Fruit fly (Drosophila melanogaster) whole organism, embryonic: ENCODE data around the gene Prx2.

Source experiments
- ATbp ChIP-seq: fragments of 200-800 bp; sonication (Bioruptor generic); optimal IDR thresholded peaks from 2 replicates; lab custom pipeline; 2017; ENCODE audit warnings: missing biosample characterization, mild to moderate bottlenecking, missing genetic modification characterization, missing genetic modification reagents
- Adf1 ChIP-seq: fragments of 200-800 bp; sonication (Bioruptor generic); IDR thresholded peaks from 2 replicates; pipeline ENCODE4 v1.3.6; 2022; ENCODE audit warnings: missing biosample characterization, missing genetic modification characterization
- CG10267 ChIP-seq: fragments of 200-800 bp; sonication (Bioruptor generic); optimal IDR thresholded peaks from 2 replicates; lab custom pipeline; 2018; ENCODE audit warnings: missing biosample characterization, mild to moderate bottlenecking, missing genetic modification characterization, moderate library complexity
- CG10979 ChIP-seq: fragments of 200-800 bp; sonication (Bioruptor generic); optimal IDR thresholded peaks from 2 replicates; lab custom pipeline; 2018; ENCODE audit warnings: missing biosample characterization, mild to moderate bottlenecking, missing genetic modification characterization, moderate library complexity
- CG11560 ChIP-seq: fragments of 200-800 bp; sonication (Bioruptor generic); IDR thresholded peaks from 3 replicates; pipeline ENCODE4 v1.3.6; 2022; ENCODE audit warnings: missing biosample characterization, missing genetic modification characterization
- CG11696 ChIP-seq: fragments of 200-800 bp; sonication (Bioruptor generic); IDR thresholded peaks from 2 replicates; pipeline ENCODE4 v1.3.6; 2022; ENCODE audit warnings: missing biosample characterization, missing genetic modification characterization
- CG13424 ChIP-seq: fragments of 200-800 bp; sonication (Bioruptor generic); optimal IDR thresholded peaks from 2 replicates; lab custom pipeline; 2019; ENCODE audit warnings: missing biosample characterization, mild to moderate bottlenecking, missing genetic modification characterization, moderate library complexity
- CG13624 ChIP-seq: fragments of 200-800 bp; sonication (Bioruptor generic); optimal IDR thresholded peaks from 2 replicates; lab custom pipeline; 2016; ENCODE audit warnings: missing biosample characterization, missing genetic modification characterization
- CG1602 ChIP-seq: fragments of 200-800 bp; sonication (Bioruptor generic); optimal IDR thresholded peaks from 3 replicates; lab custom pipeline; 2016; ENCODE audit warnings: missing biosample characterization, missing genetic modification characterization
- CG1603 ChIP-seq: fragments of 200-800 bp; sonication (Bioruptor generic); optimal IDR thresholded peaks from 2 replicates; lab custom pipeline; 2019; ENCODE audit warnings: missing biosample characterization, mild to moderate bottlenecking, missing genetic modification characterization, moderate library complexity
- CG17328 ChIP-seq: fragments of 200-800 bp; sonication (Bioruptor generic); IDR thresholded peaks from 2 replicates; pipeline ENCODE4 v1.3.6; 2022; ENCODE audit warnings: missing biosample characterization, missing genetic modification characterization
- CG32767 ChIP-seq: fragments of 200-800 bp; sonication (Bioruptor generic); IDR thresholded peaks from 2 replicates; pipeline ENCODE4 v1.3.6; 2022; ENCODE audit warnings: missing biosample characterization, missing genetic modification characterization
- CG3407 ChIP-seq: fragments of 200-800 bp; sonication (Bioruptor generic); optimal IDR thresholded peaks from 2 replicates; lab custom pipeline; 2018; ENCODE audit warnings: missing biosample characterization, mild to moderate bottlenecking, missing genetic modification characterization
- CG4707 ChIP-seq: fragments of 200-800 bp; sonication (Bioruptor generic); optimal IDR thresholded peaks from 2 replicates; lab custom pipeline; 2018; ENCODE audit warnings: missing biosample characterization, mild to moderate bottlenecking, missing genetic modification characterization, moderate library complexity
- CG4730 ChIP-seq: fragments of 200-800 bp; sonication (Bioruptor generic); IDR thresholded peaks from 2 replicates; pipeline ENCODE4 v1.3.6; 2022; ENCODE audit warnings: missing biosample characterization, missing genetic modification characterization
- CG5180 ChIP-seq: fragments of 200-800 bp; sonication (Bioruptor generic); optimal IDR thresholded peaks from 3 replicates; lab custom pipeline; 2017; ENCODE audit warnings: missing biosample characterization, missing genetic modification characterization, mild to moderate bottlenecking, moderate library complexity, missing genetic modification reagents
- CG6765 ChIP-seq: fragments of 200-800 bp; sonication (Bioruptor generic); optimal IDR thresholded peaks from 3 replicates; lab custom pipeline; 2017; ENCODE audit warnings: missing biosample characterization, mild to moderate bottlenecking, missing genetic modification characterization
- CG7963 ChIP-seq: fragments of 200-800 bp; sonication (Bioruptor generic); IDR thresholded peaks from 3 replicates; pipeline ENCODE4 v1.3.6; 2022; ENCODE audit warnings: missing biosample characterization, missing genetic modification characterization; ENCODE audit not compliant: partially characterized antibody
- CG9215 ChIP-seq: fragments of 200-800 bp; sonication (Bioruptor generic); IDR thresholded peaks from 2 replicates; pipeline ENCODE4 v1.3.6; 2022; ENCODE audit warnings: missing biosample characterization, missing genetic modification characterization
- CG9797 ChIP-seq: fragments of 200-800 bp; sonication (Bioruptor generic); optimal IDR thresholded peaks from 3 replicates; lab custom pipeline; 2018; ENCODE audit warnings: missing biosample characterization, mild to moderate bottlenecking, missing genetic modification characterization
- Chrac-16 ChIP-seq: fragments of 200-800 bp; sonication (Bioruptor generic); optimal IDR thresholded peaks from 3 replicates; lab custom pipeline; 2016; ENCODE audit warnings: missing biosample characterization, missing genetic modification characterization
- D ChIP-seq, 2 experiments: fragments of 200-800 bp in 1 of 2; fragments of >200 bp in 1 of 2; sonication (Bioruptor generic) in 1 of 2; optimal IDR thresholded peaks; 2 replicates in 1 of 2; 3 replicates in 1 of 2; lab custom pipeline; 2017; ENCODE audit warnings: mild to moderate bottlenecking in 1 of 2, missing biosample characterization in 1 of 2, missing genetic modification characterization in 1 of 2, missing genetic modification reagents in 1 of 2
- Ets65A ChIP-seq: fragments of 200-800 bp; sonication (Bioruptor generic); peaks from one replicate; lab custom pipeline; 2016; ENCODE audit warnings: missing biosample characterization, missing genetic modification characterization
- Fer1 ChIP-seq: fragments of 200-800 bp; sonication (Bioruptor generic); optimal IDR thresholded peaks from 2 replicates; lab custom pipeline; 2017; ENCODE audit warnings: missing biosample characterization, mild to moderate bottlenecking, missing genetic modification characterization
- Hr39 ChIP-seq: fragments of >200 bp; optimal IDR thresholded peaks from 2 replicates; lab custom pipeline; 2017
- Med ChIP-seq: fragments of 200-800 bp; sonication (Bioruptor generic); peaks from one replicate; lab custom pipeline; 2016; ENCODE audit warnings: missing biosample characterization, missing genetic modification characterization, mild to moderate bottlenecking, inconsistent platforms, moderate library complexity
- Sin3A ChIP-seq: fragments of >200 bp; optimal IDR thresholded peaks from 2 replicates; lab custom pipeline; 2018
- Sox100B ChIP-seq: fragments of 200-800 bp; sonication (Bioruptor generic); optimal IDR thresholded peaks from 3 replicates; lab custom pipeline; 2018; ENCODE audit warnings: missing biosample characterization, mild to moderate bottlenecking, missing genetic modification characterization
- Tbp ChIP-seq: fragments of >200 bp; optimal IDR thresholded peaks from 2 replicates; lab custom pipeline; 2018; ENCODE audit warnings: missing biosample characterization, missing genetic modification characterization
- abd-A ChIP-seq: fragments of 200-800 bp; sonication (Bioruptor generic); optimal IDR thresholded peaks from 3 replicates; lab custom pipeline; 2019; ENCODE audit warnings: missing biosample characterization, mild to moderate bottlenecking, missing genetic modification characterization, moderate library complexity
- ara ChIP-seq: fragments of 200-800 bp; sonication (Bioruptor generic); IDR thresholded peaks from 2 replicates; pipeline ENCODE4 v1.3.6; 2022; ENCODE audit warnings: missing biosample characterization, missing genetic modification characterization
- cad ChIP-seq: fragments of >200 bp; optimal IDR thresholded peaks from 2 replicates; lab custom pipeline; 2017; ENCODE audit warnings: missing biosample characterization, missing genetic modification characterization
- danr ChIP-seq: fragments of 200-800 bp; sonication (Bioruptor generic); IDR thresholded peaks from 2 replicates; pipeline ENCODE4 v1.3.6; 2022; ENCODE audit warnings: missing biosample characterization, missing genetic modification characterization
- emc ChIP-seq: fragments of 200-800 bp; sonication (Bioruptor generic); optimal IDR thresholded peaks from 2 replicates; lab custom pipeline; 2016; ENCODE audit warnings: missing biosample characterization, missing genetic modification characterization
- esg ChIP-seq: fragments of 200-800 bp; sonication (Bioruptor generic); conservative IDR thresholded peaks from 2 replicates; pipeline ENCODE4 v1.3.6; 2022; ENCODE audit warnings: missing biosample characterization, missing genetic modification characterization
- fu2 ChIP-seq: fragments of 200-800 bp; sonication (Bioruptor generic); optimal IDR thresholded peaks from 2 replicates; lab custom pipeline; 2016; ENCODE audit warnings: missing biosample characterization, missing genetic modification characterization
- ind ChIP-seq: fragments of 200-800 bp; sonication (Bioruptor generic); optimal IDR thresholded peaks from 3 replicates; lab custom pipeline; 2016; ENCODE audit warnings: missing biosample characterization, missing genetic modification characterization
- inv ChIP-seq: fragments of 200-800 bp; sonication (Bioruptor generic); IDR thresholded peaks from 2 replicates; pipeline ENCODE4 v1.3.6; 2022; ENCODE audit warnings: missing biosample characterization, missing genetic modification characterization; ENCODE audit not compliant: partially characterized antibody
- jumu ChIP-seq: fragments of 200-800 bp; sonication (Bioruptor generic); optimal IDR thresholded peaks from 3 replicates; lab custom pipeline; 2016; ENCODE audit warnings: missing biosample characterization, missing genetic modification characterization
- kah ChIP-seq: fragments of 200-800 bp; sonication (Bioruptor generic); optimal IDR thresholded peaks from 2 replicates; lab custom pipeline; 2018; ENCODE audit warnings: missing biosample characterization, mild to moderate bottlenecking, missing genetic modification characterization
- ken ChIP-seq: fragments of 200-800 bp; sonication (Bioruptor generic); IDR thresholded peaks from 3 replicates; pipeline ENCODE4 v1.3.6; 2022; ENCODE audit warnings: missing biosample characterization, missing genetic modification characterization
- lov ChIP-seq, 2 experiments: fragments of 200-800 bp in 1 of 2; fragments of >200 bp in 1 of 2; sonication (Bioruptor generic) in 1 of 2; IDR thresholded peaks in 1 of 2; optimal IDR thresholded peaks in 1 of 2; 2 replicates in 1 of 2; 3 replicates in 1 of 2; pipeline versions ENCODE4 v1.3.6 to Lab custom; 2017 to 2022; ENCODE audit warnings: missing biosample characterization in 1 of 2, missing genetic modification characterization in 1 of 2
- odd ChIP-seq: fragments of 200-800 bp; sonication (Bioruptor generic); optimal IDR thresholded peaks from 2 replicates; lab custom pipeline; 2017; ENCODE audit warnings: missing biosample characterization, mild to moderate bottlenecking, missing genetic modification characterization
- otp ChIP-seq: fragments of 200-800 bp; sonication (Bioruptor generic); IDR thresholded peaks from 3 replicates; pipeline ENCODE4, ENCODE4 v1.3.6; 2022; ENCODE audit warnings: missing biosample characterization, missing genetic modification characterization
- repo ChIP-seq: fragments of 200-800 bp; sonication (Bioruptor generic); optimal IDR thresholded peaks from 2 replicates; lab custom pipeline; 2016; ENCODE audit warnings: missing biosample characterization, missing genetic modification characterization
- ro ChIP-seq: fragments of 200-800 bp; sonication (Bioruptor generic); IDR thresholded peaks from 2 replicates; pipeline ENCODE4 v1.3.6; 2022; ENCODE audit warnings: missing biosample characterization, missing genetic modification characterization
- slbo ChIP-seq: fragments of 200-800 bp; sonication (Bioruptor generic); IDR thresholded peaks from 2 replicates; pipeline ENCODE4 v1.3.6; 2022; ENCODE audit warnings: missing biosample characterization, missing genetic modification characterization
- sug ChIP-seq: fragments of 200-800 bp; optimal IDR thresholded peaks from 2 replicates; lab custom pipeline; 2019; ENCODE audit warnings: missing biosample characterization, mild to moderate bottlenecking, missing genetic modification characterization, moderate library complexity
- toy ChIP-seq: fragments of 200-800 bp; sonication (Bioruptor generic); IDR thresholded peaks from 2 replicates; pipeline ENCODE4 v1.3.6; 2022; ENCODE audit warnings: missing biosample characterization, missing genetic modification characterization
- vnd ChIP-seq: fragments of 200-800 bp; sonication (Bioruptor generic); IDR thresholded peaks from 3 replicates; pipeline ENCODE4 v1.3.6; 2022; ENCODE audit warnings: missing biosample characterization, missing genetic modification characterization; ENCODE audit not compliant: partially characterized antibody

Prx2 gene

dm6 chrX:13303656-13304647 is 25.7 kb upstream of the Prx2 start (continued):
- TF ChIP-seq vnd (GFP tag; lab: Robert Waterston, UW) (no peak), Med (GFP tag; lab: Kevin White, UChicago) (peak; percentile 64), ara (GFP tag; lab: Robert Waterston, UW) (no peak), jumu (GFP tag; lab: Kevin White, UChicago) (no peak), ind (GFP tag; lab: Kevin White, UChicago) (no peak), Fer1 (GFP tag; lab: Kevin White, UChicago) (no peak), repo (GFP tag; lab: Kevin White, UChicago) (no peak), CG5180 (GFP tag; lab: Kevin White, UChicago) (no peak), otp (GFP tag; lab: Robert Waterston, UW) (no peak), Hr39 (lab: Kevin White, UChicago) (no peak), esg (GFP tag; lab: Robert Waterston, UW) (no peak), toy (GFP tag; lab: Robert Waterston, UW) (no peak), emc (GFP tag; lab: Kevin White, UChicago) (no peak), CG1602 (no peak), CG13624 (GFP tag; lab: Kevin White, UChicago) (no peak), Chrac-16 (GFP tag; lab: Kevin White, UChicago) (no peak), Ets65A (GFP tag; lab: Kevin White, UChicago) (no peak), CG1603 (tag; lab: Kevin White, UChicago) (no peak), CG4707 (peak; percentile 74), CG17328 (no peak), CG32767 (GFP tag; lab: Robert Waterston, UW) (no peak), ro (GFP tag; lab: Robert Waterston, UW) (no peak), CG10267 (tag; lab: Kevin White, UChicago) (no peak), Sox100B (GFP tag; lab: Kevin White, UChicago) (no peak), CG3407 (no peak), abd-A (tag; lab: Kevin White, UChicago) (no peak), ken (GFP tag; lab: Robert Waterston, UW) (no peak), fu2 (no peak), Adf1 (GFP tag; lab: Robert Waterston, UW) (peak; percentile 45), lov (optimal IDR thresholded peaks at IDR 0.05; lab: Kevin White, UChicago) (no peak), lov (GFP tag; IDR thresholded peaks at IDR 0.05; lab: Robert Waterston, UW) (no peak), CG10979 (tag; lab: Kevin White, UChicago) (no peak), CG6765 (GFP tag; lab: Kevin White, UChicago) (no peak), odd (no peak), inv (no peak), Tbp (GFP tag; lab: Kevin White, UChicago) (no peak), CG11560 (tag; lab: Robert Waterston, UW) (no peak), Sin3A (lab: Kevin White, UChicago) (no peak), CG11696 (GFP tag; lab: Robert Waterston, UW) (no peak), sug (no peak), danr (GFP tag; lab: Robert Waterston, UW) (no peak), CG7963 (no peak), slbo (GFP tag; lab: Robert Waterston, UW) (no peak), CG9215 (no peak), ATbp (GFP tag; lab: Kevin White, UChicago) (peak; percentile 26), CG4730 (GFP tag; lab: Robert Waterston, UW) (no peak), kah (GFP tag; lab: Kevin White, UChicago) (no peak), cad (GFP tag; lab: Kevin White, UChicago) (no peak), CG9797 (GFP tag; lab: Kevin White, UChicago) (no peak), CG13424 (tag; lab: Kevin White, UChicago) (no peak), D (optimal IDR thresholded peaks at IDR 0.05; lab: Kevin White, UChicago) (no peak), D (GFP tag; optimal IDR thresholded peaks at IDR 0.05; lab: Kevin White, UChicago) (peak; percentile 2)
